Fruit fly (Drosophila melanogaster): ENCODE data around the gene sog.
A peak's percentile ranks its signal among the peaks of the same experiment; 100 is the strongest.

Gene sog

DNA sequence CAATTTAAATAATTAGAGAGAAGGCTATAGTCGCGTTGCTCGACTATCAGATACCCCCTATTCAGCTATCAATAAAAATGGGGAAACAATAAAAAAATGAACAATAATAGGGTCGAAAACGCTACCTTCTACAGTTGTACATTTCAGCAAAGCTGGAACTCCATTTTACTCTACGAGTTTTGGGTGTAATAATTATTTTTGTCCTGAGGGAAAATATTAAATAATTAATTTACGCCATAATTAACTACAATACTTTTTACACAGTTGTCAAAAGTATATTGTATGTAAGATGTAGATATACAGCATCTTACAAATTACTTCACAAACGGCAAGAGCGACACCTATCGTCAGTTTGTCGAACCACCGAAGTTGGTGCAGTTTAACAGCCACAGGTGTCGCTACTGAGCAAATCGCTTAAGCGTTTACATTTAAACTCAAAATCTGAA, 20.2 kb upstream of the sog start (continued):
- TF ChIP-seq C15 (GFP tag; IDR thresholded peaks at IDR 0.05), result no peak
- TF ChIP-seq tx (GFP tag; optimal IDR thresholded peaks at IDR 0.05), result no peak
- TF ChIP-seq CG15269 (tag; optimal IDR thresholded peaks at IDR 0.05), result no peak
- no peak for TF ChIP-seq exex (tag; optimal IDR thresholded peaks at IDR 0.05)
- no peak for TF ChIP-seq zf30C (GFP tag; optimal IDR thresholded peaks at IDR 0.05)
- peak; percentile 29 for TF ChIP-seq CG16863 (GFP tag; optimal IDR thresholded peaks at IDR 0.05)
- TF ChIP-seq Sry-β (GFP tag; optimal IDR thresholded peaks at IDR 0.05), result no peak
- no peak for TF ChIP-seq D19A (tag; optimal IDR thresholded peaks at IDR 0.05)
- TF ChIP-seq CG10654 (GFP tag; optimal IDR thresholded peaks at IDR 0.05), result peak; percentile 4
- TF ChIP-seq sisA (GFP tag; IDR thresholded peaks at IDR 0.05), result peak; percentile 62
- TF ChIP-seq nom (GFP tag; optimal IDR thresholded peaks at IDR 0.05), result no peak
- no peak for TF ChIP-seq fd96Cb (tag; optimal IDR thresholded peaks at IDR 0.05)
- no peak for TF ChIP-seq CG5180 (GFP tag; optimal IDR thresholded peaks at IDR 0.05)
- TF ChIP-seq az2 (GFP tag; optimal IDR thresholded peaks at IDR 0.05), result peak; percentile 32
- TF ChIP-seq MTF-1 (GFP tag; optimal IDR thresholded peaks at IDR 0.05; ENCODE audit: borderline replicate concordance), result no peak
- peak; percentile 67; the same call in 1 of the 3 replicates for TF ChIP-seq mld (GFP tag; IDR thresholded peaks at IDR 0.05; ENCODE audit: partially characterized antibody)
- no peak for TF ChIP-seq CG6654 (GFP tag; optimal IDR thresholded peaks at IDR 0.05)
- TF ChIP-seq pb (GFP tag; optimal IDR thresholded peaks at IDR 0.05), result no peak
- no peak for TF ChIP-seq B-H1 (GFP tag; IDR thresholded peaks at IDR 0.05)
- TF ChIP-seq abd-A (tag; optimal IDR thresholded peaks at IDR 0.05), result no peak
- no peak for TF ChIP-seq CG18599 (GFP tag; optimal IDR thresholded peaks at IDR 0.05)
- TF ChIP-seq CG2202 (tag; optimal IDR thresholded peaks at IDR 0.05), result no peak
- no peak for TF ChIP-seq fd102C (GFP tag; optimal IDR thresholded peaks at IDR 0.05)
- 0 out of 3 replicates have a peak, but pooled peaks have one; percentile 35 for TF ChIP-seq zfh1 (GFP tag; IDR thresholded peaks at IDR 0.05)
- TF ChIP-seq chn (GFP tag; optimal IDR thresholded peaks at IDR 0.05), result no peak
- TF ChIP-seq dati (GFP tag; IDR thresholded peaks at IDR 0.05), result no peak
- TF ChIP-seq CG10462 (GFP tag; optimal IDR thresholded peaks at IDR 0.05), result no peak
- TF ChIP-seq CG10366 (GFP tag; IDR thresholded peaks at IDR 0.05), result no peak
- no peak for TF ChIP-seq CG13775 (GFP tag; optimal IDR thresholded peaks at IDR 0.05)
- TF ChIP-seq CG4328 (GFP tag; optimal IDR thresholded peaks at IDR 0.05), result no peak
- no peak for TF ChIP-seq CG9215 (GFP tag; IDR thresholded peaks at IDR 0.05)
- TF ChIP-seq CG18262 (tag; optimal IDR thresholded peaks at IDR 0.05), result peak; percentile 24
- no peak for TF ChIP-seq Max (GFP tag; optimal IDR thresholded peaks at IDR 0.05)
- TF ChIP-seq CG31365 (tag; optimal IDR thresholded peaks at IDR 0.05), result no peak
- peak; percentile 5 for TF ChIP-seq CG13424 (tag; optimal IDR thresholded peaks at IDR 0.05)
- TF ChIP-seq CG9609 (GFP tag; optimal IDR thresholded peaks at IDR 0.05), result no peak
- peak; percentile 55; the same call in 2 of the 3 replicates for TF ChIP-seq Aef1 (GFP tag; IDR thresholded peaks at IDR 0.05)
- no peak for TF ChIP-seq CHES-1-like (GFP tag; optimal IDR thresholded peaks at IDR 0.05)
- peak; percentile 36; the same call in 1 of the 2 replicates for TF ChIP-seq CG3847 (GFP tag; IDR thresholded peaks at IDR 0.05)
- no peak for TF ChIP-seq CG14965 (GFP tag; optimal IDR thresholded peaks at IDR 0.05; ENCODE audit: borderline replicate concordance)
- TF ChIP-seq psq (GFP tag; optimal IDR thresholded peaks at IDR 0.05), result no peak
- TF ChIP-seq dysf (GFP tag; IDR thresholded peaks at IDR 0.05), result peak; percentile 24; the same call in 1 of the 3 replicates
- no peak for TF ChIP-seq CG4707 (GFP tag; optimal IDR thresholded peaks at IDR 0.05)
- TF ChIP-seq Doc3 (GFP tag; IDR thresholded peaks at IDR 0.05; ENCODE audit: partially characterized antibody), result no peak
- TF ChIP-seq CG7786 (GFP tag; optimal IDR thresholded peaks at IDR 0.05), result no peak
- TF ChIP-seq CG6791 (GFP tag; IDR thresholded peaks at IDR 0.05; ENCODE audit: partially characterized antibody), result peak; percentile 79; the same call in 2 of the 3 replicates
- no peak for TF ChIP-seq Kr (GFP tag; optimal IDR thresholded peaks at IDR 0.05)
- TF ChIP-seq Stat92E (GFP tag; optimal IDR thresholded peaks at IDR 0.05), result no peak
- TF ChIP-seq Taf1 (GFP tag; IDR thresholded peaks at IDR 0.05), result 0 out of 2 replicates have a peak, but pooled peaks have one; percentile 16
- TF ChIP-seq tin (GFP tag; optimal IDR thresholded peaks at IDR 0.05), result peak; percentile 42
